Fruit fly (Drosophila melanogaster): ENCODE results near the gene Es2.

Es2 gene

dm6 chrX:8484778-8485177 is 23.5 kb downstream of the Es2 start:
- TF ChIP-seq Rfx (GFP tag; IDR thresholded peaks at IDR 0.05) (no peak), CG11504 (tag; optimal IDR thresholded peaks at IDR 0.05) (no peak), CG12155 (GFP tag; optimal IDR thresholded peaks at IDR 0.05) (no peak), schlank (tag; optimal IDR thresholded peaks at IDR 0.05) (no peak), CG2199 (GFP tag; IDR thresholded peaks at IDR 0.05) (no peak), MTF-1 (GFP tag; optimal IDR thresholded peaks at IDR 0.05; ENCODE audit: borderline replicate concordance) (no peak), CG16815 (GFP tag; optimal IDR thresholded peaks at IDR 0.05) (no peak), CG14860 (GFP tag; IDR thresholded peaks at IDR 0.05; ENCODE audit: partially characterized antibody) (no peak), knrl (GFP tag; IDR thresholded peaks at IDR 0.05; ENCODE audit: partially characterized antibody) (no peak), CG17385 (GFP tag; optimal IDR thresholded peaks at IDR 0.05) (no peak)

DNA sequence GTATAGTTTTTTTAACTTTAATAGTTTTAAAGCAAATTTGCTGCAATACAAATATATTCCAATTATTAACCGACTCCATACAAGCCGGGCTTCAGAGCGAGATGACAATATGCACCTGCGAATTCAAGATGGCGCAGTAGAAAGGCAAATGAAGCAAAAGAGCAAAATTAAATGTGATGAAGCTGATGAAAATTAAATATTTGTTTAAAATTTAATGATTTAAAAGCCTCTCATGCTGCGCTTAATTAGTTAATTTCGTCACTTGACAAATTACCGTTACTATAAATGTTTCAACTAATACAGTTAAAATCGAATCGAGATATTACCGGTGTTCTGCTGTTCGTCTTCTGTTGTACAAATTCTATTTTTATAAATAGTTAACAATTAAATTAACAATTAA is 27.8 kb downstream of the Es2 start, which contains the start of gene CG33181:
CG33181 (plus strand) TSS at position 301 of the 400 bp plus-strand sequence.
- TF ChIP-seq CG16779 (GFP tag; IDR thresholded peaks at IDR 0.05) (no peak), Fer2 (tag; optimal IDR thresholded peaks at IDR 0.05) (no peak), phol (tag; optimal IDR thresholded peaks at IDR 0.05) (peak; percentile 36), CG10147 (GFP tag; optimal IDR thresholded peaks at IDR 0.05) (no peak)

DNA sequence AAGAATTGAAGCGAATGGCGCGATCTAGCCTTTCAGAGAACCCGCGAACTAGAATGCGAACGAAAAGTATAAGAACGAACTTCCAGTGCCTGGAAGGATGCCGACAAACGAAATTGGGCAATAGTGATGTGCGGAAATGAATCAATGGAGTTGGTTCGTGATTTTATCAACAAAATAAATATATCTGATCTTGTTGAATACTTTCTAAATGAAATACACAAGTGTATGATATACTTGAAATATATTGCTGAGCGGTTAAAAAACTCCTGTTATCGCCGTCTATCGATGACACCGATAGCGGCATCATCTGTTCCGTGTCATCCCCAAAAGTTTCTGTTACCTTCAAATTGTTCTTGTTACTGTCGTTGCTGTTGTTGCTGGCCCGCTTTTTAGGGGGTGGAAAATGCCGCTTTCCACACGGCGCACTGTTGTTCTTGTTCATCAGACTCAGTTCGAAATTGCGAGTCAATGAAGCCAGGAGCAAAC is 28.2 kb downstream of the Es2 start, which contains the start of gene otu:
otu (minus strand) TSS at position 51 of the 486 bp plus-strand sequence.
- TF ChIP-seq CG4360 (GFP tag; IDR thresholded peaks at IDR 0.05) (no peak), E2f2 (GFP tag; IDR thresholded peaks at IDR 0.05) (peak; percentile 46; the same call in 1 of the 2 replicates), bbx (GFP tag; IDR thresholded peaks at IDR 0.05; ENCODE audit: partially characterized antibody) (peak; percentile 25; the same call in 1 of the 2 replicates), br (optimal IDR thresholded peaks at IDR 0.05) (no peak), twi (tag; optimal IDR thresholded peaks at IDR 0.05) (no peak), Dref (GFP tag; IDR thresholded peaks at IDR 0.05) (peak; percentile 51), Pdp1 (GFP tag; optimal IDR thresholded peaks at IDR 0.05) (no peak), CG16813 (GFP tag; IDR thresholded peaks at IDR 0.05; ENCODE audit: partially characterized antibody) (no peak), Sry-δ (GFP tag; optimal IDR thresholded peaks at IDR 0.05) (peak; percentile 58), so (GFP tag; IDR thresholded peaks at IDR 0.05) (no peak), nom (GFP tag; optimal IDR thresholded peaks at IDR 0.05) (no peak), org-1 (GFP tag; optimal IDR thresholded peaks at IDR 0.05) (no peak), amos (GFP tag; IDR thresholded peaks at IDR 0.05; ENCODE audit: partially characterized antibody) (peak; percentile 21; the same call in 1 of the 2 replicates), CG34224 (GFP tag; IDR thresholded peaks at IDR 0.05; ENCODE audit: partially characterized antibody) (0 out of 3 replicates have a peak, but pooled peaks have one; percentile 21), CG15514 (GFP tag; optimal IDR thresholded peaks at IDR 0.05) (peak; percentile 48), crp (GFP tag; optimal IDR thresholded peaks at IDR 0.05) (peak in 1 of 2 experiments; percentile 67), CG4424 (GFP tag; optimal IDR thresholded peaks at IDR 0.05) (no peak), CrebB (tag; optimal IDR thresholded peaks at IDR 0.05) (no peak), CG13287 (GFP tag; IDR thresholded peaks at IDR 0.05; ENCODE audit: partially characterized antibody) (0 out of 2 replicates have a peak, but pooled peaks have one; percentile 14), row (GFP tag; IDR thresholded peaks at IDR 0.05) (no peak), tup (GFP tag; optimal IDR thresholded peaks at IDR 0.05) (no peak), Dp (GFP tag; optimal IDR thresholded peaks at IDR 0.05) (peak; percentile 45), CG7357 (GFP tag; IDR thresholded peaks at IDR 0.05) (no peak), chinmo (GFP tag; IDR thresholded peaks at IDR 0.05; ENCODE audit: partially characterized antibody) (0 out of 4 replicates have a peak, but pooled peaks have one; percentile 26), unc-4 (GFP tag; IDR thresholded peaks at IDR 0.05; ENCODE audit: partially characterized antibody) (peak; percentile 39), BEAF-32 (GFP tag; optimal IDR thresholded peaks at IDR 0.05) (peak; percentile 18), pzg (GFP tag; optimal IDR thresholded peaks at IDR 0.05) (peak; percentile 24), stwl (tag; optimal IDR thresholded peaks at IDR 0.05) (peak; percentile 65), CG6765 (GFP tag; optimal IDR thresholded peaks at IDR 0.05) (no peak), Ets65A (GFP tag) (peak; percentile 65), NFAT (GFP tag; IDR thresholded peaks at IDR 0.05) (no peak), Mes4 (GFP tag; optimal IDR thresholded peaks at IDR 0.05) (no peak)
